Worm (Caenorhabditis elegans) whole organism, late embryonic: Measurements from ENCODE around the gene F53H4.4.
A peak's percentile ranks its signal among the peaks of the same experiment; 100 is the strongest.

Experiments used
- F13H6.1 ChIP-seq: sonication (generic microtip); optimal IDR thresholded peaks from 2 replicates; lab custom pipeline; 2016; ENCODE audit warnings: missing genetic modification characterization, missing compliant biosample characterization
- K09A11.1 ChIP-seq: sonication (generic microtip); optimal IDR thresholded peaks from 2 replicates; lab custom pipeline; 2017; ENCODE audit warnings: antibody characterized with exemption, mild to moderate bottlenecking, missing genetic modification characterization, missing compliant biosample characterization; ENCODE audit not compliant: insufficient read depth
- T23F11.4 ChIP-seq: fragments of 200-800 bp; sonication (Bioruptor generic); optimal IDR thresholded peaks from 2 replicates; lab custom pipeline; 2018; ENCODE audit warnings: mild to moderate bottlenecking, missing genetic modification characterization, missing compliant biosample characterization
- ceh-19 ChIP-seq: fragments of 200-800 bp; sonication (Bioruptor generic); optimal IDR thresholded peaks from 2 replicates; lab custom pipeline; 2018; ENCODE audit warnings: mild to moderate bottlenecking, missing genetic modification characterization, missing compliant biosample characterization
- ceh-24 ChIP-seq: sonication (generic microtip); optimal IDR thresholded peaks from 2 replicates; lab custom pipeline; 2016; ENCODE audit warnings: mild to moderate bottlenecking, missing genetic modification characterization, missing compliant biosample characterization
- ceh-34 ChIP-seq: sonication (generic microtip); optimal IDR thresholded peaks from 2 replicates; lab custom pipeline; 2016; ENCODE audit warnings: mild to moderate bottlenecking, missing genetic modification characterization, missing compliant biosample characterization
- ceh-45 ChIP-seq: fragments of 200-800 bp; sonication (Bioruptor generic); IDR thresholded peaks from 2 replicates; pipeline ENCODE4 v1.3.6; 2022; ENCODE audit warnings: missing genetic modification reagents, missing genetic modification characterization, missing compliant biosample characterization
- ceh-48 ChIP-seq: sonication (generic microtip); optimal IDR thresholded peaks from 2 replicates; lab custom pipeline; 2016; ENCODE audit warnings: missing genetic modification characterization, inconsistent platforms, missing compliant biosample characterization
- ceh-6 ChIP-seq: fragments of 200-800 bp; sonication (Bioruptor generic); optimal IDR thresholded peaks from 2 replicates; lab custom pipeline; 2018; ENCODE audit warnings: mild to moderate bottlenecking, missing genetic modification characterization, missing compliant biosample characterization
- ceh-9 ChIP-seq: sonication (generic microtip); optimal IDR thresholded peaks from 2 replicates; lab custom pipeline; 2016; ENCODE audit warnings: mild to moderate bottlenecking, missing genetic modification characterization, inconsistent platforms, missing compliant biosample characterization
- che-1 ChIP-seq: sonication (generic microtip); optimal IDR thresholded peaks from 2 replicates; lab custom pipeline; 2016; ENCODE audit warnings: mild to moderate bottlenecking, missing genetic modification characterization, missing compliant biosample characterization
- elt-2 ChIP-seq: sonication (generic microtip); optimal IDR thresholded peaks from 2 replicates; lab custom pipeline; 2016; ENCODE audit warnings: missing genetic modification reagents, missing genetic modification characterization, missing compliant biosample characterization
- ets-4 ChIP-seq: sonication (generic microtip); optimal IDR thresholded peaks from 2 replicates; lab custom pipeline; 2016; ENCODE audit warnings: missing genetic modification characterization, missing compliant biosample characterization
- fax-1 ChIP-seq: sonication (generic microtip); optimal IDR thresholded peaks from 2 replicates; lab custom pipeline; 2016; ENCODE audit warnings: missing genotype, missing genetic modification characterization, missing compliant biosample characterization
- hlh-13 ChIP-seq: fragments of 200-800 bp; sonication (Bioruptor generic); optimal IDR thresholded peaks from 2 replicates; lab custom pipeline; 2018; ENCODE audit warnings: mild to moderate bottlenecking, missing genetic modification characterization, missing compliant biosample characterization
- hlh-30 ChIP-seq: sonication (generic microtip); optimal IDR thresholded peaks from 2 replicates; lab custom pipeline; 2017; ENCODE audit warnings: antibody characterized with exemption, missing genetic modification characterization, missing compliant biosample characterization; ENCODE audit not compliant: insufficient read depth
- hlh-6 ChIP-seq: sonication (generic microtip); optimal IDR thresholded peaks from 2 replicates; lab custom pipeline; 2016; ENCODE audit warnings: missing genotype, missing genetic modification characterization, missing compliant biosample characterization
- lim-6 ChIP-seq: sonication (generic microtip); optimal IDR thresholded peaks from 2 replicates; lab custom pipeline; 2016; ENCODE audit warnings: missing genetic modification characterization, missing compliant biosample characterization
- madf-2 ChIP-seq: sonication (generic microtip); optimal IDR thresholded peaks from 2 replicates; lab custom pipeline; 2017; ENCODE audit warnings: missing genetic modification characterization, missing compliant biosample characterization
- mec-3 ChIP-seq: sonication (generic microtip); optimal IDR thresholded peaks from 2 replicates; lab custom pipeline; 2016; ENCODE audit warnings: borderline replicate concordance, missing genetic modification characterization, missing compliant biosample characterization
- nhr-11 ChIP-seq: fragments of 150-350 bp; optimal IDR thresholded peaks from 2 replicates; lab custom pipeline; 2014; ENCODE audit warnings: missing biosample characterization, missing genetic modification characterization
- npax-4 ChIP-seq: sonication (generic microtip); optimal IDR thresholded peaks from 2 replicates; lab custom pipeline; 2016; ENCODE audit warnings: missing genetic modification characterization, missing compliant biosample characterization
- odd-2 ChIP-seq: sonication (generic microtip); optimal IDR thresholded peaks from 2 replicates; lab custom pipeline; 2017; ENCODE audit warnings: antibody characterized with exemption, mild to moderate bottlenecking, missing genetic modification characterization, missing compliant biosample characterization
- pag-3 ChIP-seq: sonication (generic microtip); optimal IDR thresholded peaks from 2 replicates; lab custom pipeline; 2016; ENCODE audit warnings: missing compliant biosample characterization, missing genetic modification characterization, borderline replicate concordance
- pat-9 ChIP-seq: fragments of 200-800 bp; sonication (Bioruptor generic); optimal IDR thresholded peaks from 2 replicates; lab custom pipeline; 2018; ENCODE audit warnings: mild to moderate bottlenecking, missing genetic modification characterization, moderate library complexity, missing compliant biosample characterization
- pax-1 ChIP-seq: fragments of 150-350 bp; optimal IDR thresholded peaks from 2 replicates; lab custom pipeline; 2014; ENCODE audit warnings: missing biosample characterization, missing genetic modification characterization
- pha-2 ChIP-seq: sonication (generic microtip); optimal IDR thresholded peaks from 2 replicates; lab custom pipeline; 2017; ENCODE audit warnings: mild to moderate bottlenecking, missing genetic modification characterization, missing compliant biosample characterization
- pqm-1 ChIP-seq: sonication (generic microtip); optimal IDR thresholded peaks from 2 replicates; lab custom pipeline; 2016; ENCODE audit warnings: missing genetic modification characterization, missing compliant biosample characterization
- ref-2 ChIP-seq: sonication (generic microtip); optimal IDR thresholded peaks from 2 replicates; lab custom pipeline; 2016; ENCODE audit warnings: missing genetic modification characterization, missing compliant biosample characterization
- sdc-2 ChIP-seq: sonication (generic microtip); optimal IDR thresholded peaks from 2 replicates; lab custom pipeline; 2016; ENCODE audit warnings: missing genotype, missing genetic modification characterization, missing compliant biosample characterization
- sox-4 ChIP-seq: sonication (generic microtip); optimal IDR thresholded peaks from 2 replicates; lab custom pipeline; 2017; ENCODE audit warnings: mild to moderate bottlenecking, missing genetic modification characterization, inconsistent platforms, missing compliant biosample characterization
- syd-9 ChIP-seq: sonication (generic microtip); optimal IDR thresholded peaks from 2 replicates; lab custom pipeline; 2016; ENCODE audit warnings: mild to moderate bottlenecking, missing genetic modification characterization, moderate library complexity, missing compliant biosample characterization
- ttx-3 ChIP-seq: sonication (generic microtip); optimal IDR thresholded peaks from 2 replicates; lab custom pipeline; 2016; ENCODE audit warnings: missing genetic modification reagents, missing genetic modification characterization, missing compliant biosample characterization
- unc-3 ChIP-seq, 2 experiments: fragments of 200-800 bp in 1 of 2; sonication (Bioruptor generic) in 1 of 2; sonication (generic microtip) in 1 of 2; conservative IDR thresholded peaks in 1 of 2; optimal IDR thresholded peaks in 1 of 2; 2 replicates each; pipeline versions ENCODE4 v1.3.6 to Lab custom; 2016 to 2022; ENCODE audit warnings: missing compliant biosample characterization in 2 of 2, missing genetic modification characterization in 2 of 2, missing genetic modification reagents in 1 of 2
- unc-42 ChIP-seq: sonication (generic microtip); optimal IDR thresholded peaks from 2 replicates; lab custom pipeline; 2016; ENCODE audit warnings: missing genotype, missing genetic modification characterization, missing compliant biosample characterization
- unc-55 ChIP-seq: sonication (generic microtip); optimal IDR thresholded peaks from 2 replicates; lab custom pipeline; 2017; ENCODE audit warnings: missing biosample characterization, missing genetic modification reagents, missing genetic modification characterization
- unc-86 ChIP-seq: sonication (generic microtip); optimal IDR thresholded peaks from 2 replicates; lab custom pipeline; 2016; ENCODE audit warnings: missing genetic modification characterization, missing compliant biosample characterization
- ztf-16 ChIP-seq: sonication (generic microtip); optimal IDR thresholded peaks from 2 replicates; lab custom pipeline; 2017; ENCODE audit warnings: missing genetic modification characterization, missing compliant biosample characterization

The F53H4.4 gene

DNA sequence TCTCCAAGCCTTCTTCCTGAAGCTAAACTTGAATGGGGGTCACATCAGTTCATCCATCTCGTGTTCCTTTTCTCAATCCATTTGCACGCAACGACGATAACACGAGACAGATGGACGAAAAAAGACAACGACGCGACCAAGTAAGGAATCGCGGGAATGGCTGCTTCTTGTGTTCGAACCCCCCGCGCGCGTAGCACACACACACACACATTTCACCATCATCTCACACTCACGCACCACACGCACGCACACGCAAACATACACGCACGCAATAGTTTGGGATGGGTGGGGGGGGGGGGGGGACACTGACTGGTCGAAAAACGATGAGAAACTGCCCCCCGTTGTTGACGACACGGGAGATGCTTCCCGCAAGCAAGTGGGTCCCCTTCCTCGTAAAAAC, 10.7 kb downstream of the F53H4.4 start:
- no peak for TF ChIP-seq syd-9
- no peak for TF ChIP-seq fax-1
- TF ChIP-seq ztf-16 = no peak
- no peak for TF ChIP-seq ceh-45 (GFP tag; lab: Robert Waterston, UW)
- no peak for TF ChIP-seq lim-6 (tag; lab: Kevin White, UChicago)
- TF ChIP-seq ceh-6 = peak; percentile 29
- TF ChIP-seq che-1 (tag; lab: Kevin White, UChicago) = peak; percentile 29
- TF ChIP-seq ttx-3 (tag; lab: Kevin White, UChicago) = no peak
- TF ChIP-seq T23F11.4 = peak; percentile 10
- no peak for TF ChIP-seq sox-4 (tag; lab: Kevin White, UChicago)
- no peak for TF ChIP-seq madf-2
- TF ChIP-seq hlh-30 (tag; lab: Kevin White, UChicago) = no peak
- peak; percentile 21 for TF ChIP-seq ceh-19 (GFP tag; lab: Kevin White, UChicago)
- TF ChIP-seq ceh-48 = no peak

DNA sequence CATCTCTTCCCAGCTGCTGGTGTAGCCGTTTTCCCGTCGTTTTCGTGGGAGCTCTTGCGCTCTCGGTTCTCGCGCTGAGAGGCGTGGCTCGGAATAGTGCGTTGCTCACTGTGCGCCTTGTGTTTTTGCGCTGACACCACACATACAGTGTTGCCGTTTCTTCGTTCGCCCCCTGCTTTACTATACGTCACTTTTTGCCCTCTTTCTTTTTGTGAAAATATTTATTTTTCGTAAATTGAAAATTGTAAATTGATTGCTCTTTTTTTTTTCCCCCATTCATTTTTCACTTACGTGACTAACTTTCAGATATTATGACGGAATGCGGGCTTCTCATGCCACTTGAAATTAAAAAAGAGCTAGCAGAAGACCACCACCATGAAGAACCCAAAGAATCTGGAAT, 12.6 kb downstream of the F53H4.4 start, which contains the start of gene gmeb-2:
Gene gmeb-2 (plus strand): TSS at position 301 of the 400 bp plus-strand sequence.
- TF ChIP-seq pax-1 (no peak), pqm-1 (no peak), pag-3 (tag; lab: Kevin White, UChicago) (no peak), unc-55 (GFP tag; lab: Kevin White, UChicago) (no peak), unc-3 (GFP tag; conservative IDR thresholded peaks at IDR 0.05; lab: Robert Waterston, UW) (no peak), unc-3 (tag; optimal IDR thresholded peaks at IDR 0.05; lab: Kevin White, UChicago) (no peak), hlh-13 (no peak)

DNA sequence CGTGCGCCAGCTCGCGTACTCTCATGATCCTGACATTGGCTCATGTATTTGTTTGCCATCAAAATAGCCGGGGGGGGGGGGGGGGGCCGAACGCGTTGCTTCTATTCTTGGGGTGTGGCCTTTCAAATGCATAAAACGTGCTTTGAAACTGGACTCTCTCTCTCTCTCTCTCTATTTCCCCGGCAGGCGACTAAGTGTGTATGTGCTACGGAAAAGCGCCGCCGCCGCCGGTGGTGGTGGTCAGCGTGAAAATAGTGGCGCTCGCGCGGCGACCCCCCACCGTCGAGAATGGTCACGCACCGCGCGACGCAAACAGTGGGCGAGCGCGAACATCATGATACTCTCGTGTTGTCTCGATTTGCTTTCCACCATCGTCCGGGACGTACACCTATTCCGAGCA, 14.8 kb downstream of the F53H4.4 start:
- TF ChIP-seq ztf-16 (no peak), ceh-19 (GFP tag; lab: Kevin White, UChicago) (no peak), unc-86 (tag; lab: Kevin White, UChicago) (no peak), ceh-48 (no peak), unc-42 (tag; lab: Kevin White, UChicago) (no peak), ceh-24 (no peak), sdc-2 (tag; lab: Kevin White, UChicago) (no peak), ceh-34 (peak; percentile 54), pat-9 (tag; lab: Kevin White, UChicago) (no peak), hlh-6 (tag; lab: Kevin White, UChicago) (no peak), pqm-1 (no peak), nhr-11 (tag; lab: Kevin White, UChicago) (no peak), mec-3 (tag; lab: Kevin White, UChicago) (no peak), pha-2 (tag; lab: Kevin White, UChicago) (peak; percentile 29), ceh-9 (tag; lab: Kevin White, UChicago) (no peak), ets-4 (tag; lab: Kevin White, UChicago) (no peak), K09A11.1 (tag; lab: Kevin White, UChicago) (no peak), elt-2 (no peak), F13H6.1 (no peak), ref-2 (tag; lab: Kevin White, UChicago) (peak; percentile 26), odd-2 (tag; lab: Kevin White, UChicago) (no peak)

DNA sequence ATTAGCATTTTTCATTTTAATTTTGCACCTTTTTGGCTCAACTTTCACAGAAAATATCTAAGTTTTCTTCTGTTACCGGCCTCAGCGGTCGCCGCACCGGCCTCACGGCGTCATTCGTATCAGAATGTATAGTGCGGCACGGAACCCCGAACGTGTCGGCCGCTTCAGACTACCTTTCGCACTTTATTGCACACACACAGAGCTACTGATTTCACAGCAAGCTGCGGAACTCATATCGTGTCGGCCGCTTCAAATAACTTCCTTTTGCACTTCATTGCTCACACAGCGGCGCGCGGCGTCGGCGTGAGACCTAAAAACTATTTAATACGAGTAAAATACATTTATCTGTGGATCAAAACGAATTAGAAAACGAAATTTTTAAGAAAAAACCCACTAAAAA, 18.3 kb downstream of the F53H4.4 start:
- no peak for TF ChIP-seq ttx-3 (tag; lab: Kevin White, UChicago)
- no peak for TF ChIP-seq F13H6.1
- TF ChIP-seq npax-4 (tag; lab: Kevin White, UChicago) = no peak
